Fruit fly (Drosophila melanogaster): ENCODE results near the gene CG32855.
A peak's percentile ranks its signal among the peaks of the same experiment; 100 is the strongest.

Gene CG32855

dm6 chr3R:16105813-16106480, 25.2 kb upstream of the CG32855 start:
- TF ChIP-seq Sp1 (GFP tag; optimal IDR thresholded peaks at IDR 0.05) = no peak
- no peak for TF ChIP-seq Hnf4 (GFP tag; optimal IDR thresholded peaks at IDR 0.05)

dm6 chr3R:16099268-16100240, 18.8 kb upstream of the CG32855 start:
- TF ChIP-seq Jra (GFP tag; optimal IDR thresholded peaks at IDR 0.05) (peak; percentile 75), HLH106 (tag; optimal IDR thresholded peaks at IDR 0.05) (peak; percentile 44), OdsH (GFP tag; optimal IDR thresholded peaks at IDR 0.05) (peak; percentile 53), h (GFP tag; optimal IDR thresholded peaks at IDR 0.05) (peak; percentile 99), Myc (optimal IDR thresholded peaks at IDR 0.05) (no peak), br (GFP tag; optimal IDR thresholded peaks at IDR 0.05) (peak; percentile 72), tai (GFP tag; optimal IDR thresholded peaks at IDR 0.05) (peak; percentile 64), ey (GFP tag; optimal IDR thresholded peaks at IDR 0.05) (peak; percentile 25), Hnf4 (GFP tag; optimal IDR thresholded peaks at IDR 0.05) (peak; percentile 81), Dif (GFP tag; optimal IDR thresholded peaks at IDR 0.05; ENCODE audit: partially characterized antibody) (peak; percentile 79), Sp1 (GFP tag; optimal IDR thresholded peaks at IDR 0.05) (peak; percentile 51), Hr83 (GFP tag; optimal IDR thresholded peaks at IDR 0.05; ENCODE audit: poor library complexity, severe bottlenecking) (peak; percentile 98), Abd-B (GFP tag; optimal IDR thresholded peaks at IDR 0.05) (peak; percentile 71), foxo (GFP tag; optimal IDR thresholded peaks at IDR 0.05) (peak; percentile 19 to 54), Rel (GFP tag; optimal IDR thresholded peaks at IDR 0.05) (peak; percentile 49), Rel (tag; optimal IDR thresholded peaks at IDR 0.05) (peak; percentile 93), brk (GFP tag; optimal IDR thresholded peaks at IDR 0.05) (peak; percentile 88), pan (optimal IDR thresholded peaks at IDR 0.05) (no peak), N (GFP tag; optimal IDR thresholded peaks at IDR 0.05) (peak; percentile 100), psq (GFP tag; optimal IDR thresholded peaks at IDR 0.05) (peak; percentile 12), sage (GFP tag; optimal IDR thresholded peaks at IDR 0.05) (peak; percentile 14), fru (GFP tag; optimal IDR thresholded peaks at IDR 0.05) (peak; percentile 73), usp (GFP tag; optimal IDR thresholded peaks at IDR 0.05) (no peak), CG9705 (GFP tag; optimal IDR thresholded peaks at IDR 0.05) (no peak), jim (GFP tag; optimal IDR thresholded peaks at IDR 0.05) (no peak), CG32264 (GFP tag; optimal IDR thresholded peaks at IDR 0.05) (no peak), Hr78 (GFP tag; optimal IDR thresholded peaks at IDR 0.05) (peak; percentile 91), Mio (GFP tag; optimal IDR thresholded peaks at IDR 0.05) (peak; percentile 42), rgr (GFP tag; optimal IDR thresholded peaks at IDR 0.05) (peak; percentile 62), dsf (GFP tag; optimal IDR thresholded peaks at IDR 0.05; ENCODE audit: borderline replicate concordance) (no peak), CrebA (GFP tag; optimal IDR thresholded peaks at IDR 0.05; ENCODE audit: borderline replicate concordance) (peak; percentile 91), woc (GFP tag; optimal IDR thresholded peaks at IDR 0.05) (no peak)

DNA sequence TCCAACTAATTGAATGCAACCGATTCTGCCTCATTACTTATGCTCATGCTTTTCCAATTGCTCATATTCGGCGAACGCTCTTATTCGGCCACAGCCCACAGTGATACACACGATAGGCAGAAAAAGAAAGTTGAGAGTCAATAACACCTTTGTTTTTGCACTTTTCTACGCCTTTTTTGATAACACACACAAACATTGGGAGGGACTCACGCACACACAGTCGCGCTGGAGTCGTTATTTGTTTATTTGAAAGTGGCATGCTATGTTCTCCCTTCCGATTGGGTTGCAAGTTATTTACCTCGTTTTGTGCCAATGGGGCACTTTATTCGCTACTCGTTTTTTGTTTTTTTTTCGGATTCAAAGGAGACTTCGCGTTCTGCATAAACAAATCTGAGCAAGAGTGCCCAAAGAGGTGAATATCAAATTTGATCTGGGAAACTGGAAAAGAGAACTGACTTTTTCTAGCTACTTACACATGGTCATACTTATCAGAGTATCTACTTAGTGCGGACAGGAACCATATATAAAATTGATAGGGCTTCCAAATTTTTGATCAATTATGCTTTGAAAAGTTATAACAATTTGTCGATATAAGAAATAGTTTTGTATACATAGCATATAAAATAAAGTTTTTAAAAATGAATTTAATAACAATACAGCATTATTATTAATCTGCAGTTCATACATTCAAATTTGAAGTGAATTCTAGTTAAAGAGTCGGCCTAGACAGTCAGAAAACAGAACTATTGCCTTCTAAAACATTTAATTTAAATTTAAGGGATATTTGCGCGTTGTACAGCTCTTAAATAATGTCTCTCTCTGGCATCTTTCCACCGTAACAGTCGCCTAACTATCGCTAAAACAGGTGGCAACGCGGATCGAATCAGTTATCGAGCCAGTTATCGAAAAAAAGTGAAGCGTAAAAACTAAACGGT, 17.8 kb upstream of the CG32855 start, which contains the start of the genes Mhcl and Akt:
Mhcl (minus strand) TSS at position 429 of the 935 bp plus-strand sequence.
Akt (plus strand) TSS at position 896 of the 935 bp plus-strand sequence.
- TF ChIP-seq lola (GFP tag; optimal IDR thresholded peaks at IDR 0.05) (no peak), OdsH (GFP tag; optimal IDR thresholded peaks at IDR 0.05) (no peak), rgr (GFP tag; optimal IDR thresholded peaks at IDR 0.05) (no peak), CG9705 (GFP tag; optimal IDR thresholded peaks at IDR 0.05) (no peak), brk (GFP tag; optimal IDR thresholded peaks at IDR 0.05) (peak; percentile 14), dsf (GFP tag; optimal IDR thresholded peaks at IDR 0.05; ENCODE audit: borderline replicate concordance) (no peak), Dfd (GFP tag; optimal IDR thresholded peaks at IDR 0.05) (no peak), fru (GFP tag; optimal IDR thresholded peaks at IDR 0.05) (no peak), Sp1 (GFP tag; optimal IDR thresholded peaks at IDR 0.05) (no peak), Dif (GFP tag; optimal IDR thresholded peaks at IDR 0.05; ENCODE audit: partially characterized antibody) (no peak), Hr83 (GFP tag; optimal IDR thresholded peaks at IDR 0.05; ENCODE audit: poor library complexity, severe bottlenecking) (no peak), Rel (GFP tag; optimal IDR thresholded peaks at IDR 0.05) (no peak), Rel (tag; optimal IDR thresholded peaks at IDR 0.05) (no peak), tai (GFP tag; optimal IDR thresholded peaks at IDR 0.05) (peak; percentile 17), Abd-B (GFP tag; optimal IDR thresholded peaks at IDR 0.05) (no peak), br (GFP tag; optimal IDR thresholded peaks at IDR 0.05) (no peak), Hnf4 (GFP tag; optimal IDR thresholded peaks at IDR 0.05) (peak; percentile 3), HLH106 (tag; optimal IDR thresholded peaks at IDR 0.05) (peak; percentile 37), psq (GFP tag; optimal IDR thresholded peaks at IDR 0.05) (no peak), CG32264 (GFP tag; optimal IDR thresholded peaks at IDR 0.05) (no peak), foxo (GFP tag; optimal IDR thresholded peaks at IDR 0.05) (peak in 1 of 2 experiments; percentile 1), CrebA (GFP tag; optimal IDR thresholded peaks at IDR 0.05; ENCODE audit: borderline replicate concordance) (no peak), Myc (optimal IDR thresholded peaks at IDR 0.05) (peak; percentile 27), ey (GFP tag; optimal IDR thresholded peaks at IDR 0.05) (no peak), h (GFP tag; optimal IDR thresholded peaks at IDR 0.05) (no peak), Mio (GFP tag; optimal IDR thresholded peaks at IDR 0.05) (no peak), N (GFP tag; optimal IDR thresholded peaks at IDR 0.05) (no peak), GATAd (GFP tag; optimal IDR thresholded peaks at IDR 0.05) (no peak), Hr78 (GFP tag; optimal IDR thresholded peaks at IDR 0.05) (no peak), dmrt93B (GFP tag; optimal IDR thresholded peaks at IDR 0.05) (no peak), jim (GFP tag; optimal IDR thresholded peaks at IDR 0.05) (no peak), sage (GFP tag; optimal IDR thresholded peaks at IDR 0.05) (no peak), woc (GFP tag; optimal IDR thresholded peaks at IDR 0.05) (no peak), sv (GFP tag; optimal IDR thresholded peaks at IDR 0.05) (peak; percentile 6), pan (optimal IDR thresholded peaks at IDR 0.05) (no peak)

Data from whole organism, wandering third instar larva.